Fruit fly (Drosophila melanogaster) whole organism, embryonic: ENCODE results near the gene dsx-c73A.
A peak's percentile ranks its signal among the peaks of the same experiment; 100 is the strongest.

ENCODE experiments used
- CG10209 ChIP-seq: fragments of 200-800 bp; sonication (Bioruptor generic); optimal IDR thresholded peaks from 3 replicates; lab custom pipeline; 2017; ENCODE audit warnings: missing biosample characterization, mild to moderate bottlenecking, missing genetic modification characterization, missing genetic modification reagents
- CG10431 ChIP-seq: fragments of 200-800 bp; sonication (Bioruptor generic); optimal IDR thresholded peaks from 3 replicates; lab custom pipeline; 2018; ENCODE audit warnings: missing biosample characterization, mild to moderate bottlenecking, missing genetic modification characterization
- CG11723 ChIP-seq: fragments of 200-800 bp; sonication (Bioruptor generic); optimal IDR thresholded peaks from 2 replicates; lab custom pipeline; 2017; ENCODE audit warnings: missing biosample characterization, mild to moderate bottlenecking, missing genetic modification characterization
- CG12744 ChIP-seq: fragments of 200-800 bp; sonication (Bioruptor generic); optimal IDR thresholded peaks from 2 replicates; lab custom pipeline; 2016; ENCODE audit warnings: missing biosample characterization, missing genetic modification characterization
- CG12769 ChIP-seq: fragments of 200-800 bp; sonication (Bioruptor generic); optimal IDR thresholded peaks from 2 replicates; lab custom pipeline; 2019; ENCODE audit warnings: missing biosample characterization, mild to moderate bottlenecking, missing genetic modification characterization, moderate library complexity
- CG14014 ChIP-seq: fragments of 200-800 bp; sonication (Bioruptor generic); IDR thresholded peaks from 2 replicates; pipeline ENCODE4 v1.3.6; 2022; ENCODE audit warnings: missing biosample characterization, missing genetic modification characterization
- CG17612 ChIP-seq: fragments of 200-800 bp; sonication (Bioruptor generic); IDR thresholded peaks from 2 replicates; pipeline ENCODE4 v1.3.6; 2022; ENCODE audit warnings: missing biosample characterization, missing genetic modification characterization
- CG30020 ChIP-seq: fragments of 200-800 bp; optimal IDR thresholded peaks from 2 replicates; lab custom pipeline; 2019; ENCODE audit warnings: missing biosample characterization, mild to moderate bottlenecking, missing genetic modification characterization, moderate library complexity
- CG4360 ChIP-seq: fragments of 200-800 bp; sonication (Bioruptor generic); IDR thresholded peaks from 2 replicates; pipeline ENCODE4 v1.3.6; 2022; ENCODE audit warnings: missing biosample characterization, missing genetic modification characterization
- CG43689 ChIP-seq: fragments of 200-800 bp; sonication (Bioruptor generic); IDR thresholded peaks from 2 replicates; pipeline ENCODE4 v1.3.6; 2022; ENCODE audit warnings: missing biosample characterization, missing genetic modification characterization
- CG6813 ChIP-seq: fragments of 200-800 bp; sonication (Bioruptor generic); optimal IDR thresholded peaks from 2 replicates; lab custom pipeline; 2017; ENCODE audit warnings: missing biosample characterization, missing genetic modification characterization, mild to moderate bottlenecking, moderate library complexity, missing genetic modification reagents
- CG6854 ChIP-seq: fragments of 200-800 bp; sonication (Bioruptor generic); optimal IDR thresholded peaks from 3 replicates; lab custom pipeline; 2017; ENCODE audit warnings: missing biosample characterization, mild to moderate bottlenecking, missing genetic modification characterization
- CG7786 ChIP-seq: fragments of 200-800 bp; sonication (Bioruptor generic); optimal IDR thresholded peaks from 2 replicates; lab custom pipeline; 2016; ENCODE audit warnings: missing biosample characterization, missing genetic modification characterization
- CG8089 ChIP-seq: fragments of 200-800 bp; sonication (Bioruptor generic); optimal IDR thresholded peaks from 3 replicates; lab custom pipeline; 2016; ENCODE audit warnings: missing biosample characterization, missing genetic modification characterization
- CG8281 ChIP-seq: fragments of 200-800 bp; sonication (Bioruptor generic); optimal IDR thresholded peaks from 2 replicates; lab custom pipeline; 2018; ENCODE audit warnings: missing biosample characterization, mild to moderate bottlenecking, missing genetic modification characterization, moderate library complexity
- CG8359 ChIP-seq: fragments of 200-800 bp; sonication (Bioruptor generic); optimal IDR thresholded peaks from 2 replicates; lab custom pipeline; 2017; ENCODE audit warnings: missing biosample characterization, mild to moderate bottlenecking, missing genetic modification characterization, borderline replicate concordance
- CG8944 ChIP-seq: fragments of 200-800 bp; sonication (Bioruptor generic); optimal IDR thresholded peaks from 3 replicates; lab custom pipeline; 2016; ENCODE audit warnings: missing biosample characterization, missing genetic modification characterization
- D ChIP-seq, 2 experiments: fragments of 200-800 bp in 1 of 2; fragments of >200 bp in 1 of 2; sonication (Bioruptor generic) in 1 of 2; optimal IDR thresholded peaks; 2 replicates in 1 of 2; 3 replicates in 1 of 2; lab custom pipeline; 2017; ENCODE audit warnings: mild to moderate bottlenecking in 1 of 2, missing biosample characterization in 1 of 2, missing genetic modification characterization in 1 of 2, missing genetic modification reagents in 1 of 2
- Ets65A ChIP-seq: fragments of 200-800 bp; sonication (Bioruptor generic); peaks from one replicate; lab custom pipeline; 2016; ENCODE audit warnings: missing biosample characterization, missing genetic modification characterization
- Hr39 ChIP-seq: fragments of >200 bp; optimal IDR thresholded peaks from 2 replicates; lab custom pipeline; 2017
- Max ChIP-seq: fragments of 200-800 bp; sonication (Bioruptor generic); optimal IDR thresholded peaks from 2 replicates; lab custom pipeline; 2016; ENCODE audit warnings: missing biosample characterization, mild to moderate bottlenecking, missing genetic modification characterization
- Med ChIP-seq: fragments of 200-800 bp; sonication (Bioruptor generic); peaks from one replicate; lab custom pipeline; 2016; ENCODE audit warnings: missing biosample characterization, missing genetic modification characterization, mild to moderate bottlenecking, inconsistent platforms, moderate library complexity
- Opbp ChIP-seq: fragments of 200-800 bp; sonication (Bioruptor generic); IDR thresholded peaks from 3 replicates; pipeline ENCODE4 v1.3.6; 2022; ENCODE audit warnings: missing biosample characterization, missing genetic modification characterization; ENCODE audit not compliant: partially characterized antibody
- Rfx ChIP-seq: fragments of 200-800 bp; sonication (Bioruptor generic); IDR thresholded peaks from 2 replicates; pipeline ENCODE4 v1.3.6; 2022; ENCODE audit warnings: missing biosample characterization, missing genetic modification characterization
- TFAM ChIP-seq: fragments of 200-800 bp; sonication (Bioruptor generic); optimal IDR thresholded peaks from 2 replicates; lab custom pipeline; 2017; ENCODE audit warnings: missing biosample characterization, missing genetic modification characterization, inconsistent platforms
- abd-A ChIP-seq: fragments of 200-800 bp; sonication (Bioruptor generic); optimal IDR thresholded peaks from 3 replicates; lab custom pipeline; 2019; ENCODE audit warnings: missing biosample characterization, mild to moderate bottlenecking, missing genetic modification characterization, moderate library complexity
- bowl ChIP-seq: fragments of 200-800 bp; sonication (Bioruptor generic); IDR thresholded peaks from 2 replicates; pipeline ENCODE4 v1.3.6; 2022; ENCODE audit warnings: missing biosample characterization, missing genetic modification characterization
- cg ChIP-seq: fragments of 200-800 bp; sonication (Bioruptor generic); optimal IDR thresholded peaks from 3 replicates; lab custom pipeline; 2019; ENCODE audit warnings: missing biosample characterization, mild to moderate bottlenecking, missing genetic modification characterization, moderate library complexity
- chinmo ChIP-seq: fragments of 200-800 bp; sonication (Bioruptor generic); IDR thresholded peaks from 4 replicates; pipeline ENCODE4 v1.3.6; 2022; ENCODE audit warnings: missing biosample characterization, missing genetic modification characterization; ENCODE audit not compliant: partially characterized antibody
- corto ChIP-seq: fragments of 200-800 bp; sonication (Bioruptor generic); optimal IDR thresholded peaks from 2 replicates; lab custom pipeline; 2016; ENCODE audit warnings: missing biosample characterization, mild to moderate bottlenecking, missing genetic modification characterization, moderate library complexity
- gcm ChIP-seq: fragments of 200-800 bp; sonication (Bioruptor generic); optimal IDR thresholded peaks from 2 replicates; lab custom pipeline; 2019; ENCODE audit warnings: missing biosample characterization, mild to moderate bottlenecking, missing genetic modification characterization, moderate library complexity
- grn ChIP-seq: fragments of 200-800 bp; sonication (Bioruptor generic); optimal IDR thresholded peaks from 3 replicates; lab custom pipeline; 2017; ENCODE audit warnings: missing biosample characterization, missing genetic modification characterization
- lmd ChIP-seq: fragments of 200-800 bp; sonication (Bioruptor generic); IDR thresholded peaks from 2 replicates; pipeline ENCODE4 v1.3.6; 2022; ENCODE audit warnings: missing biosample characterization, missing genetic modification characterization
- odd ChIP-seq: fragments of 200-800 bp; sonication (Bioruptor generic); optimal IDR thresholded peaks from 2 replicates; lab custom pipeline; 2017; ENCODE audit warnings: missing biosample characterization, mild to moderate bottlenecking, missing genetic modification characterization
- otp ChIP-seq: fragments of 200-800 bp; sonication (Bioruptor generic); IDR thresholded peaks from 3 replicates; pipeline ENCODE4, ENCODE4 v1.3.6; 2022; ENCODE audit warnings: missing biosample characterization, missing genetic modification characterization
- pnt ChIP-seq: fragments of 200-800 bp; sonication (Bioruptor generic); optimal IDR thresholded peaks from 3 replicates; lab custom pipeline; 2016; ENCODE audit warnings: missing biosample characterization, missing genetic modification characterization
- pros ChIP-seq: fragments of 200-800 bp; sonication (Bioruptor generic); optimal IDR thresholded peaks from 3 replicates; lab custom pipeline; 2019; ENCODE audit warnings: missing biosample characterization, mild to moderate bottlenecking, missing genetic modification characterization, moderate library complexity
- pum ChIP-seq: fragments of 200-800 bp; sonication (Bioruptor generic); optimal IDR thresholded peaks from 2 replicates; lab custom pipeline; 2016; ENCODE audit warnings: missing biosample characterization, missing genetic modification characterization
- repo ChIP-seq: fragments of 200-800 bp; sonication (Bioruptor generic); optimal IDR thresholded peaks from 2 replicates; lab custom pipeline; 2016; ENCODE audit warnings: missing biosample characterization, missing genetic modification characterization
- run ChIP-seq: fragments of 200-800 bp; sonication (Bioruptor generic); optimal IDR thresholded peaks from 3 replicates; lab custom pipeline; 2018; ENCODE audit warnings: missing biosample characterization, mild to moderate bottlenecking, missing genetic modification characterization
- sd ChIP-seq: fragments of 200-800 bp; sonication (Bioruptor generic); optimal IDR thresholded peaks from 3 replicates; lab custom pipeline; 2018; ENCODE audit warnings: missing biosample characterization, mild to moderate bottlenecking, missing genetic modification characterization, moderate library complexity
- sob ChIP-seq: fragments of 200-800 bp; sonication (Bioruptor generic); IDR thresholded peaks from 2 replicates; pipeline ENCODE4 v1.3.6; 2022; ENCODE audit warnings: missing biosample characterization, missing genetic modification characterization
- tgo ChIP-seq: fragments of 200-800 bp; sonication (Bioruptor generic); IDR thresholded peaks from 3 replicates; pipeline ENCODE4 v1.3.6; 2022; ENCODE audit warnings: missing biosample characterization, missing genetic modification characterization
- unc-4 ChIP-seq: fragments of 200-800 bp; sonication (Bioruptor generic); IDR thresholded peaks from 2 replicates; pipeline ENCODE4 v1.3.6; 2022; ENCODE audit warnings: missing biosample characterization, missing genetic modification characterization; ENCODE audit not compliant: partially characterized antibody
- z ChIP-seq: fragments of 200-800 bp; sonication (Bioruptor generic); IDR thresholded peaks from 3 replicates; pipeline ENCODE4 v1.3.6; 2022; ENCODE audit warnings: missing biosample characterization, missing genetic modification characterization
- zen ChIP-seq: fragments of 200-800 bp; sonication (Bioruptor generic); optimal IDR thresholded peaks from 3 replicates; lab custom pipeline; 2018; ENCODE audit warnings: missing biosample characterization, mild to moderate bottlenecking, missing genetic modification characterization, moderate library complexity

The dsx-c73A gene

DNA sequence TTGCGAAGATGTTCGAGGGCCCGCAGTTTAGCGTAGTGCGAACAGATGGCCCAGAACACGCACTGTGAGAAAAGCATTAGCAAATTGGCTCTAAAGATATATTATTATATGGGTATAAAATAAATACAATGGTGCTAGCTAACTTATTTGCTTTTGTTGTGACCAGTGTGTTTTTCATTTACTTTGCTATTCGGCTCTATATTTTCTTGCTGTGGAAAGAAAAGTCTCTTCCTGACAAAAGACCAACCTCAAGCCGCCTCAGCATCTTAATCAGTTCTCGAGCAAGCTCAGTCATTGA lies 38.8 kb upstream of the dsx-c73A start (continued):
- no peak for TF ChIP-seq CG8944 (GFP tag; lab: Kevin White, UChicago)

DNA sequence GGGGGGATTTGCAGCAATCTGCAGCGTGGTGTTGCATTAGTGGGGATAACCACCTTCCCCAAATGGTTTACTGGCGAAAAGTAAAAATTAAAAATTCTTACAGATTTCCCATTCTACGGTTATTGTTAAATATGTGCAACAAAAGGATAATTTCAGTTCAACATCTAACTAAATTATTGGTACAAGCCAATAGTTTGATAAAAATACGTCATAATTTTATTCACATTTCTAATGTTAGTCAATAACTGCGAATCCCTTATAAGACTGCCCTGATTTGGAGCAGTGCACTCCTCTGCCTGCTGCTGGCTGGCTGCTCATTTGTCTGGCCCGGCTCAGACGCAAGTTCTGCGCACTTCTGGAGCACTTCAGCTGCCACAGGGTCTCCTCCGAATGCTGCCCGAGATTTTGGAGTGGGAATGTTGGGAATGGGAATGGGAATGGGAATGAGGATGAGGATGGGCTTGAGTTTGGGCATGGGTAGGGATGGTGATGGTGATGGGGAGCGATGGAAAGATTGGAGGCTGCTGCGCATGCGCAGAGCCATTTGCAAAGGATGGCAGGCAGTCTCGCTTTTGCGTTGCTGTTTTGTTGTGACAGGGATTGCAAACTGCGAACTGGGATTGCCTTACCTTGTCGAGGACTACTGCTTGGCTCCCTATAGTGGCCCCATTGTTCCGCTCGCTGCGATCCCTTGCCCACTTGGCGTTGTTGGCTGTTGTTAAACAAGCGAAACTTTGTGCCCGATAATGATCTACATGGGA lies 38.2 kb upstream of the dsx-c73A start:
- TF ChIP-seq D (optimal IDR thresholded peaks at IDR 0.05; lab: Kevin White, UChicago) (peak; percentile 53), D (GFP tag; optimal IDR thresholded peaks at IDR 0.05; lab: Kevin White, UChicago) (no peak), Ets65A (GFP tag; lab: Kevin White, UChicago) (peak; percentile 50), CG17612 (GFP tag; lab: Robert Waterston, UW) (no peak), odd (GFP tag; lab: Kevin White, UChicago) (no peak), Med (GFP tag; lab: Kevin White, UChicago) (peak; percentile 42), Rfx (GFP tag; lab: Robert Waterston, UW) (no peak), CG10209 (GFP tag; lab: Kevin White, UChicago) (no peak), CG12744 (GFP tag; lab: Kevin White, UChicago) (no peak), tgo (GFP tag; lab: Robert Waterston, UW) (no peak), corto (peak; percentile 42), pum (GFP tag; lab: Kevin White, UChicago) (no peak), CG43689 (GFP tag; lab: Robert Waterston, UW) (no peak), CG7786 (GFP tag; lab: Kevin White, UChicago) (no peak)

DNA sequence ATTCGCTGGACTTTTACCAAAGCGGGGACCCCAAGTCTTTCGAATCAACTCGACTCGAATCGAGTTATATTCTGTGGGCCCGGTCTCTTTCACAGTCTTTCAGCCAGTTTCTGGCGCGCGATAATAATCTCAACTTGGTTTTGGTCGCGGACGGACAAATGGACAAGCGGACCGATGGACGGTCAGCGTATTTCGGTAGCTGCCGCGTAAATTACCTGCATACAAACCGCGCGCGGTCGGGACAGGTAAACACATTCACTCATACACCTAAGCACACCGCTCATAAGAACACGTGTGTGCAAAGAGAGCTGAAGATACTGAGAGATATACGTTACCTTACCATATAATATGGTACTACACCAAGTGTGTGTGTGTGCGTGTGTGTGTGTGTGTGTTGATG lies 37.5 kb upstream of the dsx-c73A start:
- TF ChIP-seq unc-4 (no peak), CG8089 (GFP tag; lab: Kevin White, UChicago) (no peak), bowl (GFP tag; lab: Robert Waterston, UW) (peak; percentile 83; the same call in 1 of the 2 replicates), CG10431 (GFP tag; lab: Kevin White, UChicago) (no peak), D (optimal IDR thresholded peaks at IDR 0.05; lab: Kevin White, UChicago) (peak; percentile 37), D (GFP tag; optimal IDR thresholded peaks at IDR 0.05; lab: Kevin White, UChicago) (no peak), run (tag; lab: Kevin White, UChicago) (peak; percentile 75), CG6813 (GFP tag; lab: Kevin White, UChicago) (no peak), gcm (no peak), CG6854 (GFP tag; lab: Kevin White, UChicago) (no peak), CG12769 (tag; lab: Kevin White, UChicago) (peak; percentile 23), sob (peak; percentile 40), TFAM (GFP tag; lab: Kevin White, UChicago) (no peak), abd-A (tag; lab: Kevin White, UChicago) (peak; percentile 37), CG8359 (GFP tag; lab: Kevin White, UChicago) (no peak), repo (GFP tag; lab: Kevin White, UChicago) (no peak), pnt (GFP tag; lab: Kevin White, UChicago) (no peak), CG30020 (tag; lab: Kevin White, UChicago) (no peak), chinmo (GFP tag; lab: Robert Waterston, UW) (peak; percentile 91), z (GFP tag; lab: Robert Waterston, UW) (peak; percentile 81; the same call in 2 of the 3 replicates), CG8281 (peak; percentile 71), grn (GFP tag; lab: Kevin White, UChicago) (peak; percentile 88), Hr39 (lab: Kevin White, UChicago) (no peak), CG4360 (GFP tag; lab: Robert Waterston, UW) (no peak), CG14014 (GFP tag; lab: Robert Waterston, UW) (0 out of 2 replicates have a peak, but pooled peaks have one; percentile 28), zen (tag; lab: Kevin White, UChicago) (peak; percentile 71), lmd (GFP tag; lab: Robert Waterston, UW) (0 out of 2 replicates have a peak, but pooled peaks have one; percentile 1), cg (GFP tag; lab: Kevin White, UChicago) (peak; percentile 82), sd (tag; lab: Kevin White, UChicago) (peak; percentile 4), otp (no peak), Med (GFP tag; lab: Kevin White, UChicago) (peak; percentile 21), pros (GFP tag; lab: Kevin White, UChicago) (peak; percentile 18), CG11723 (no peak), Opbp (GFP tag; lab: Robert Waterston, UW) (0 out of 3 replicates have a peak, but pooled peaks have one; percentile 19), Max (no peak)
